Fruit fly (Drosophila melanogaster) Kc167 (cell line): ENCODE measurements around the gene inc.

Experiments
- Myc ChIP-seq: fragments of >200 bp; optimal IDR thresholded peaks from 2 replicates; lab custom pipeline; 2017; ENCODE audit warnings: missing external identifiers
- Sin3A ChIP-seq: fragments of >200 bp; optimal IDR thresholded peaks from 2 replicates; lab custom pipeline; 2018; ENCODE audit warnings: missing external identifiers
- h ChIP-seq: fragments of >200 bp; optimal IDR thresholded peaks from 3 replicates; lab custom pipeline; 2018; ENCODE audit warnings: missing external identifiers
- insv ChIP-seq: fragments of >200 bp; optimal IDR thresholded peaks from 3 replicates; lab custom pipeline; 2018; ENCODE audit warnings: missing external identifiers
- psq ChIP-seq: fragments of >200 bp; optimal IDR thresholded peaks from 2 replicates; lab custom pipeline; 2017; ENCODE audit warnings: missing external identifiers
- ttk ChIP-seq: sonication (Bioruptor generic); optimal IDR thresholded peaks from 2 replicates; lab custom pipeline; 2017; ENCODE audit warnings: missing external identifiers

Gene inc

dm6 chrX:1470562-1470961, 12.7 kb upstream of the inc start, which contains the start of gene pck:
Gene pck (plus strand): TSS chrX:1470666.
- no peak for TF ChIP-seq insv (lab: Kevin White, UChicago)

- TF ChIP-seq h (lab: Kevin White, UChicago) (no peak), insv (lab: Kevin White, UChicago) (no peak), Myc (no peak), ttk (no peak), psq (no peak), Sin3A (no peak)
Observed at dm6 chrX:1472222-1472621, 11.1 kb upstream of the inc start, which contains the start of gene CG14780. Gene CG14780 (plus strand): TSS chrX:1472522.

- TF ChIP-seq Myc (no peak), psq (no peak), ttk (no peak), insv (lab: Kevin White, UChicago) (no peak), h (lab: Kevin White, UChicago) (no peak), Sin3A (no peak)
Observed at dm6 chrX:1476436-1476835, 6.8 kb upstream of the inc start.

- TF ChIP-seq Myc (no peak), ttk (no peak), Sin3A (no peak), psq (no peak), h (lab: Kevin White, UChicago) (no peak)
Observed at dm6 chrX:1476848-1477247, 6.4 kb upstream of the inc start, which contains the start of the genes Rab27 and mei-38. Gene Rab27 (minus strand): TSS chrX:1476974. Gene mei-38 (plus strand): TSS chrX:1477063.

- TF ChIP-seq ttk (no peak), h (lab: Kevin White, UChicago) (no peak)
Observed at dm6 chrX:1478276-1479122, 4.8 kb upstream of the inc start, which contains the start of gene rush. Gene rush (plus strand): TSS chrX:1478552.

- TF ChIP-seq h (lab: Kevin White, UChicago) (no peak), psq (no peak), insv (lab: Kevin White, UChicago) (no peak), Myc (no peak)
Observed at dm6 chrX:1480426-1480825, 2.9 kb upstream of the inc start.

dm6 chrX:1507751-1508150, 24.5 kb downstream of the inc start, which contains the start of gene Nmdar2:
Gene Nmdar2 (minus strand): TSS chrX:1507809.
- TF ChIP-seq insv (lab: Kevin White, UChicago): no peak
- no peak for TF ChIP-seq psq
- TF ChIP-seq Sin3A: no peak
- no peak for TF ChIP-seq h (lab: Kevin White, UChicago)
- no peak for TF ChIP-seq Myc
- no peak for TF ChIP-seq ttk

- TF ChIP-seq h (lab: Kevin White, UChicago) (no peak), ttk (no peak), Sin3A (no peak), psq (no peak), insv (lab: Kevin White, UChicago) (no peak), Myc (no peak)
Observed at dm6 chrX:1508241-1508823, 25.1 kb downstream of the inc start.

- TF ChIP-seq ttk (no peak), psq (no peak), insv (lab: Kevin White, UChicago) (no peak), h (lab: Kevin White, UChicago) (no peak), Myc (no peak), Sin3A (no peak)
Observed at dm6 chrX:1512753-1513226, 29.5 kb downstream of the inc start, which contains the start of gene CG14795. Gene CG14795 (minus strand): TSS chrX:1512803.

- no peak for TF ChIP-seq psq
Observed at dm6 chrX:1513865-1514264, 30.6 kb downstream of the inc start.

dm6 chrX:1517618-1518017, 34.3 kb downstream of the inc start:
- TF ChIP-seq Myc (no peak), ttk (no peak), insv (lab: Kevin White, UChicago) (no peak), Sin3A (no peak), h (lab: Kevin White, UChicago) (no peak), psq (no peak)

dm6 chrX:1535234-1535925, 52.1 kb downstream of the inc start:
- no peak for TF ChIP-seq h (lab: Kevin White, UChicago)
- no peak for TF ChIP-seq insv (lab: Kevin White, UChicago)
- TF ChIP-seq psq: no peak
- TF ChIP-seq Myc: no peak

- TF ChIP-seq ttk (no peak), h (lab: Kevin White, UChicago) (no peak), Sin3A (no peak), psq (no peak), Myc (no peak), insv (lab: Kevin White, UChicago) (no peak)
Observed at dm6 chrX:1538638-1539037, 55.4 kb downstream of the inc start.
